Worm (Caenorhabditis elegans): Measurements from ENCODE around the gene hlh-30.

DNA sequence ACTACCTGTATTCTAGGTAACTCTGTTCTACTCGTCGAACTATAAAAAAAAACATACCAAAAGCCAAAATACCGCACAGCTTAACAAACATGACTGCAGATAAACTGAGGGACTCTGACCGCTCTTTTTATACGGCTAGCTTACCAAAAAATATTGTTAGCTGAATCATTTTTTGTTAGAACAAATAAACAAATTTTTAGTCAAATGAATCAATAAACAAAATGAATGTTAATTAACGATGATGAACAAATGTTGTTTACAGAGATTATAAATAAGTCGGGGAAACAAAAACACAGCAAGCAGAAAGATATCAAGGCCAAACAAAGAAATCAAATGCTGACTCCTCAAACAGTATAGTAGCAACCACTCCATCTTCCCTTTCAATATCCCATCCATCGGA lies 28.8 kb upstream of the hlh-30 start, which contains the start of gene ilys-6:
- TF ChIP-seq fkh-10 (GFP tag; optimal IDR thresholded peaks at IDR 0.05) = no peak
- TF ChIP-seq snpc-4 (tag; optimal IDR thresholded peaks at IDR 0.05) = no peak
- no peak for TF ChIP-seq nhr-77 (tag; optimal IDR thresholded peaks at IDR 0.05)
- TF ChIP-seq nfya-1 (tag; optimal IDR thresholded peaks at IDR 0.05; ENCODE audit: insufficient read depth) = no peak
- TF ChIP-seq nhr-76 (tag; optimal IDR thresholded peaks at IDR 0.05) = no peak
- TF ChIP-seq pqm-1 (tag; optimal IDR thresholded peaks at IDR 0.05) = no peak
- TF ChIP-seq unc-62 (GFP tag; optimal IDR thresholded peaks at IDR 0.05) = no peak
- TF ChIP-seq eor-1 (tag; optimal IDR thresholded peaks at IDR 0.05) = no peak
- TF ChIP-seq unc-39 (tag; optimal IDR thresholded peaks at IDR 0.05) = no peak
- TF ChIP-seq egl-5 (tag; optimal IDR thresholded peaks at IDR 0.05) = no peak
- no peak for TF ChIP-seq ceh-28 (tag; optimal IDR thresholded peaks at IDR 0.05)
- no peak for TF ChIP-seq nhr-237 (tag; optimal IDR thresholded peaks at IDR 0.05)
- no peak for TF ChIP-seq lin-39 (tag; optimal IDR thresholded peaks at IDR 0.05)
- no peak for TF ChIP-seq R02D3.7 (tag; optimal IDR thresholded peaks at IDR 0.05)

Measured in whole organism, L3 larva.